Fruit fly (Drosophila melanogaster) whole organism, wandering third instar larva: ENCODE results near the gene Cerk.

ENCODE experiments used
- Abd-B ChIP-seq: fragments of >200 bp; optimal IDR thresholded peaks from 2 replicates; lab custom pipeline; 2017; ENCODE audit warnings: missing biosample characterization, missing genetic modification characterization
- CG32264 ChIP-seq: fragments of 200-800 bp; sonication (Bioruptor generic); optimal IDR thresholded peaks from 2 replicates; lab custom pipeline; 2016; ENCODE audit warnings: missing biosample characterization, missing genetic modification characterization
- CG9705 ChIP-seq: fragments of 200-800 bp; sonication (Bioruptor generic); optimal IDR thresholded peaks from 2 replicates; lab custom pipeline; 2018; ENCODE audit warnings: missing biosample characterization, mild to moderate bottlenecking, missing genetic modification characterization
- Dfd ChIP-seq: fragments of >200 bp; optimal IDR thresholded peaks from 2 replicates; lab custom pipeline; 2017; ENCODE audit warnings: missing biosample characterization, missing genetic modification characterization
- Dif ChIP-seq: fragments of 200-275, 200-300 bp; sonication (Bioruptor generic); optimal IDR thresholded peaks from 2 replicates; lab custom pipeline; 2018; ENCODE audit warnings: missing biosample characterization, missing genetic modification characterization; ENCODE audit not compliant: partially characterized antibody
- GATAd ChIP-seq: sonication (Bioruptor generic); optimal IDR thresholded peaks from 2 replicates; lab custom pipeline; 2016; ENCODE audit warnings: missing biosample characterization, missing genetic modification characterization
- HLH106 ChIP-seq: fragments of 200-800 bp; optimal IDR thresholded peaks from 3 replicates; lab custom pipeline; 2019; ENCODE audit warnings: missing biosample characterization, mild to moderate bottlenecking, missing genetic modification characterization, moderate library complexity
- Hnf4 ChIP-seq: fragments of 200-800 bp; sonication (Bioruptor generic); optimal IDR thresholded peaks from 2 replicates; lab custom pipeline; 2016; ENCODE audit warnings: missing biosample characterization, mild to moderate bottlenecking, missing genetic modification characterization
- Hr78 ChIP-seq: fragments of >200 bp; optimal IDR thresholded peaks from 2 replicates; lab custom pipeline; 2017; ENCODE audit warnings: missing biosample characterization, missing genetic modification characterization
- Hr83 ChIP-seq: fragments of 200-300 bp; sonication (Bioruptor generic); optimal IDR thresholded peaks from 2 replicates; lab custom pipeline; 2016; ENCODE audit warnings: missing biosample characterization, mild to moderate bottlenecking, missing genetic modification characterization, moderate library complexity; ENCODE audit not compliant: poor library complexity, severe bottlenecking
- Jra ChIP-seq: sonication (Bioruptor generic); optimal IDR thresholded peaks from 2 replicates; lab custom pipeline; 2016; ENCODE audit warnings: missing biosample characterization, missing genetic modification characterization
- Mio ChIP-seq: sonication (Bioruptor generic); optimal IDR thresholded peaks from 2 replicates; lab custom pipeline; 2016; ENCODE audit warnings: missing biosample characterization, missing genetic modification characterization
- Myc ChIP-seq: fragments of >200 bp; optimal IDR thresholded peaks from 2 replicates; lab custom pipeline; 2017
- N ChIP-seq: fragments of >200 bp; optimal IDR thresholded peaks from 2 replicates; lab custom pipeline; 2018; ENCODE audit warnings: missing biosample characterization, missing external identifiers, missing genetic modification characterization
- Rel ChIP-seq, 2 experiments: fragments of 200-800 bp; sonication (Bioruptor generic) in 1 of 2; optimal IDR thresholded peaks; 2 replicates in 1 of 2; 3 replicates in 1 of 2; lab custom pipeline; 2016 to 2019; ENCODE audit warnings: mild to moderate bottlenecking in 2 of 2, missing biosample characterization in 2 of 2, missing genetic modification characterization in 2 of 2, moderate library complexity in 1 of 2
- Sp1 ChIP-seq: fragments of 200-800 bp; sonication (Bioruptor generic); optimal IDR thresholded peaks from 3 replicates; lab custom pipeline; 2019; ENCODE audit warnings: missing biosample characterization, mild to moderate bottlenecking, missing genetic modification characterization, moderate library complexity
- br ChIP-seq: fragments of 200-800 bp; sonication (Bioruptor generic); optimal IDR thresholded peaks from 2 replicates; lab custom pipeline; 2016; ENCODE audit warnings: missing biosample characterization, missing genetic modification characterization
- brk ChIP-seq: fragments of 200-800 bp; sonication (Bioruptor generic); optimal IDR thresholded peaks from 2 replicates; lab custom pipeline; 2016; ENCODE audit warnings: missing biosample characterization, mild to moderate bottlenecking, missing genetic modification characterization
- dl ChIP-seq, 2 experiments: fragments of 175-275, 200-275 bp in 1 of 2; fragments of 200-275 bp in 1 of 2; sonication (Bioruptor generic); optimal IDR thresholded peaks; lab custom pipeline; 2018; ENCODE audit warnings: mild to moderate bottlenecking in 2 of 2, missing biosample characterization in 2 of 2, missing genetic modification characterization in 2 of 2, moderate library complexity in 2 of 2; ENCODE audit not compliant: partially characterized antibody in 2 of 2, insufficient read depth in 1 of 2
- dmrt93B ChIP-seq: fragments of 200-800 bp; sonication (Bioruptor generic); optimal IDR thresholded peaks from 2 replicates; lab custom pipeline; 2018; ENCODE audit warnings: missing biosample characterization, mild to moderate bottlenecking, missing genetic modification characterization
- dsf ChIP-seq: sonication (Bioruptor generic); optimal IDR thresholded peaks from 2 replicates; lab custom pipeline; 2016; ENCODE audit warnings: missing biosample characterization, missing genetic modification characterization, borderline replicate concordance
- ey ChIP-seq: fragments of 200-800 bp; sonication (Bioruptor generic); optimal IDR thresholded peaks from 2 replicates; lab custom pipeline; 2016; ENCODE audit warnings: missing biosample characterization, missing genetic modification characterization
- foxo ChIP-seq, 2 experiments: fragments of 200-800 bp; sonication (Bioruptor generic); optimal IDR thresholded peaks; 2 replicates in 1 of 2; 3 replicates in 1 of 2; lab custom pipeline; 2016 to 2017; ENCODE audit warnings: missing biosample characterization in 2 of 2, missing genetic modification characterization in 2 of 2
- fru ChIP-seq: fragments of 200-800 bp; sonication (Bioruptor generic); optimal IDR thresholded peaks from 3 replicates; lab custom pipeline; 2016; ENCODE audit warnings: missing biosample characterization, mild to moderate bottlenecking, missing genetic modification characterization
- h ChIP-seq: fragments of 200-800 bp; sonication (Bioruptor generic); optimal IDR thresholded peaks from 3 replicates; lab custom pipeline; 2016; ENCODE audit warnings: missing biosample characterization, mild to moderate bottlenecking, missing genetic modification characterization
- jim ChIP-seq: fragments of 175-275, 200-325 bp; sonication (Bioruptor generic); optimal IDR thresholded peaks from 2 replicates; lab custom pipeline; 2016; ENCODE audit warnings: missing biosample characterization, mild to moderate bottlenecking, missing genetic modification characterization
- lola ChIP-seq: fragments of >200 bp; optimal IDR thresholded peaks from 2 replicates; lab custom pipeline; 2017; ENCODE audit warnings: missing biosample characterization, missing genetic modification characterization
- pan ChIP-seq: fragments of >200 bp; optimal IDR thresholded peaks from 2 replicates; lab custom pipeline; 2017
- psq ChIP-seq: fragments of 200-800 bp; sonication (Bioruptor generic); optimal IDR thresholded peaks from 3 replicates; lab custom pipeline; 2017; ENCODE audit warnings: missing biosample characterization, mild to moderate bottlenecking, missing genetic modification characterization, moderate library complexity
- rgr ChIP-seq: fragments of 200-800 bp; sonication (Bioruptor generic); optimal IDR thresholded peaks from 3 replicates; lab custom pipeline; 2016; ENCODE audit warnings: missing biosample characterization, mild to moderate bottlenecking, missing genetic modification characterization
- sage ChIP-seq: fragments of 200-800 bp; sonication (Bioruptor generic); optimal IDR thresholded peaks from 2 replicates; lab custom pipeline; 2016; ENCODE audit warnings: missing biosample characterization, mild to moderate bottlenecking, missing genetic modification characterization
- sv ChIP-seq: fragments of 200-800 bp; sonication (Bioruptor generic); optimal IDR thresholded peaks from 3 replicates; lab custom pipeline; 2016; ENCODE audit warnings: missing biosample characterization, missing genetic modification characterization
- tai ChIP-seq: sonication (Bioruptor generic); optimal IDR thresholded peaks from 2 replicates; lab custom pipeline; 2016; ENCODE audit warnings: missing biosample characterization, missing genetic modification characterization
- usp ChIP-seq: fragments of >200 bp; optimal IDR thresholded peaks from 2 replicates; lab custom pipeline; 2017; ENCODE audit warnings: missing biosample characterization, missing genetic modification characterization
- woc ChIP-seq: sonication (Bioruptor generic); optimal IDR thresholded peaks from 2 replicates; lab custom pipeline; 2016; ENCODE audit warnings: missing biosample characterization, mild to moderate bottlenecking, missing genetic modification characterization

Cerk gene

DNA sequence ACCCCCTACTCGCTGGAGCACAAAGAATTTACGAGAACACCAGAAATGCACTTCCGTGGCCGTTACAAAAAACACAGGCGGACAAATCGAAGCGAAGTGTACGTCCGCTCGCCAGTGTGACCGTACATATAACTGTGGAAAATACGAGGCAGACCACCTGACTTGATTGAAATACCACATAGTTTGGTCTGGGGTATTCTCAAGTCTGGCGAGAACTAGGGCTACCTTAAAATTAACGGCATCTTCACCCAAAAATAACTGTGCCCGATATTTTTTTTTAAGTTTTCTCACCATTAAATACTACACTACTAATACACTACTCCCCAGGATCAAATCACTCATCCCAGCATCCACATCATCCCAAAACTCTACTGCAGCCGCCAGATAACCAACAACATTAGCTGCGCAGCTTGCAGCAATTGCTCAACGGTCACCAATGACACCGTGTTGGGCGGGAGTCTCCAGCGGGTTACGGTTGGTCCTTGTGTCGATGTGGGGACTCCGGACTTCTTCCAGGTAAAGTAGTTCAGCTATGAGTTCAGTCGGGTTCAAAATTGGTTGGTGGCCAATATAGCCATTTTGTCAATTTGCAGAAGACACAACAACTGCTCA is at the start of gene Cerk:
Gene Cerk (minus strand): TSS at position 137 of the 612 bp plus-strand sequence.
- TF ChIP-seq Jra (GFP tag; lab: Kevin White, UChicago) (no peak), Myc (lab: Kevin White, UChicago) (no peak), dsf (GFP tag; lab: Kevin White, UChicago) (no peak), dl (GFP tag; optimal IDR thresholded peaks at IDR 0.05; lab: Kevin White, UChicago; ENCODE audit: insufficient read depth in 1 of 2, partially characterized antibody in 2 of 2) (no peak), Dfd (GFP tag; lab: Kevin White, UChicago) (no peak), HLH106 (tag; lab: Kevin White, UChicago) (peak; percentile 22), lola (GFP tag; lab: Kevin White, UChicago) (no peak), sage (GFP tag; lab: Kevin White, UChicago) (no peak), GATAd (no peak), CG32264 (GFP tag; lab: Kevin White, UChicago) (no peak), Hr83 (peak; percentile 52), Sp1 (GFP tag; lab: Kevin White, UChicago) (peak; percentile 17), usp (no peak), psq (GFP tag; lab: Kevin White, UChicago) (no peak), br (GFP tag; lab: Kevin White, UChicago) (peak; percentile 12), tai (GFP tag; lab: Kevin White, UChicago) (no peak), jim (GFP tag; lab: Kevin White, UChicago) (no peak), Rel (GFP tag; optimal IDR thresholded peaks at IDR 0.05; lab: Kevin White, UChicago) (no peak), Rel (tag; optimal IDR thresholded peaks at IDR 0.05; lab: Kevin White, UChicago) (peak; percentile 54), N (GFP tag; lab: Kevin White, UChicago) (no peak), Hnf4 (peak; percentile 54), pan (lab: Kevin White, UChicago) (no peak), ey (GFP tag; lab: Kevin White, UChicago) (peak; percentile 14), brk (no peak), Hr78 (GFP tag; lab: Kevin White, UChicago) (no peak), woc (peak; percentile 22), sv (GFP tag; lab: Kevin White, UChicago) (peak; percentile 1), Abd-B (no peak), CG9705 (GFP tag; lab: Kevin White, UChicago) (peak; percentile 27), fru (GFP tag; lab: Kevin White, UChicago) (peak; percentile 29), rgr (GFP tag; lab: Kevin White, UChicago) (peak; percentile 35), h (peak; percentile 26), Dif (no peak), foxo (GFP tag; optimal IDR thresholded peaks at IDR 0.05; lab: Kevin White, UChicago) (peak in 1 of 2 experiments; percentile 42)

DNA sequence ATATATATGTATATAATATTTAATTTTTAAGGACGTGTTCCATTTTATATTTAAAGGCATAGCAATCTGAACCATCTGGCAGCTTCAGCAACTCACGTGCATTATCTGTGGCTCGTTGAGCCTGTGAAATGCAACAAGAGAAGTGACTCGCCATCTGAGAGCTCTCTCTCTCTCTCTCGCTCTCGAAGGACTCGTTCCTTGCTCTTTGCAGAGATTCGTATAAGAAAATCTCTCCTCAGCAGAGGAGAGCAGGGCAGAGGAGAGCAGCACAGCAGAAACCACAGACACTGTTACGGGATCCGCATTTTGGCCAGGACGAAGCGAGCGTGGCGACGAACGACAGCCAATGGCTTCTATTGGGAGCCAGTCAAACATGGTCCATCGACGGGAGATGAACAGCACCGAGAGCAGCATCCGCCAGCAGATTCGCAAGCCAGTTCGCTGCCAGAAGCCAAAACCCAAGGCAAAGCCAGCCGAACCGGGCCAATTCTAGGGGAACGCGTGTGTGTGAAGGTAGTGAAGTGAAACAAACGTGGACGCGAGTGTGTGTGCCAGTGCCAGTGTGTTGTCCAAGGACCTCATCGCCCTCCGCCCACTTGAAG is 46.1 kb upstream of the Cerk start, which contains the start of gene CG14669:
Gene CG14669 (plus strand): TSS at position 381 of the 602 bp plus-strand sequence.
- TF ChIP-seq brk (no peak), Jra (GFP tag; lab: Kevin White, UChicago) (no peak), CG9705 (GFP tag; lab: Kevin White, UChicago) (no peak), dmrt93B (GFP tag; lab: Kevin White, UChicago) (no peak), CG32264 (GFP tag; lab: Kevin White, UChicago) (no peak), sv (GFP tag; lab: Kevin White, UChicago) (no peak), Mio (no peak), Myc (lab: Kevin White, UChicago) (no peak)

DNA sequence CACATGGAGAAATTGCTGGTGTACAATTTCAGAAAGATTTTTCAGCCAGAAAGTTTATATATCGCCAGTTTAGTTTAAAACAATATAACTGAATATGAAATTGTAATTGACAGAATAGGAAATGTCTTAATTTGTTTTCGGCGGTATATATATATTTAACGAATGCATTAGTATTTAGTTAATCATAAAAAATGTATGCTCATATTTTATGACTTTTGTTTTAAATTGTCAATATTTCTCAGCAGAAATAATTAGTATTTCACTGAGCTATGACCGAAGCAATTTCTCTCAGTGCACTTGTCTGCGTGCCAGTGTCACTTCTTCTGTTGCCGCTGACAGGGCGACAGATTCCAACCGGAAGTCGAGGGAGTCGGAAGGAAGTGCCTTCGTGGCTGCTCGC is 44.9 kb upstream of the Cerk start:
- TF ChIP-seq br (GFP tag; lab: Kevin White, UChicago) (no peak), sv (GFP tag; lab: Kevin White, UChicago) (peak; percentile 21)
